Fruit fly (Drosophila melanogaster) Kc167 (cell line): ENCODE measurements around the gene CG8312.

ENCODE experiments used
- Myc ChIP-seq: fragments of >200 bp; optimal IDR thresholded peaks from 2 replicates; lab custom pipeline; 2017; ENCODE audit warnings: missing external identifiers
- Sin3A ChIP-seq: fragments of >200 bp; optimal IDR thresholded peaks from 2 replicates; lab custom pipeline; 2018; ENCODE audit warnings: missing external identifiers
- h ChIP-seq: fragments of >200 bp; optimal IDR thresholded peaks from 3 replicates; lab custom pipeline; 2018; ENCODE audit warnings: missing external identifiers
- insv ChIP-seq: fragments of >200 bp; optimal IDR thresholded peaks from 3 replicates; lab custom pipeline; 2018; ENCODE audit warnings: missing external identifiers
- psq ChIP-seq: fragments of >200 bp; optimal IDR thresholded peaks from 2 replicates; lab custom pipeline; 2017; ENCODE audit warnings: missing external identifiers
- ttk ChIP-seq: sonication (Bioruptor generic); optimal IDR thresholded peaks from 2 replicates; lab custom pipeline; 2017; ENCODE audit warnings: missing external identifiers

DNA sequence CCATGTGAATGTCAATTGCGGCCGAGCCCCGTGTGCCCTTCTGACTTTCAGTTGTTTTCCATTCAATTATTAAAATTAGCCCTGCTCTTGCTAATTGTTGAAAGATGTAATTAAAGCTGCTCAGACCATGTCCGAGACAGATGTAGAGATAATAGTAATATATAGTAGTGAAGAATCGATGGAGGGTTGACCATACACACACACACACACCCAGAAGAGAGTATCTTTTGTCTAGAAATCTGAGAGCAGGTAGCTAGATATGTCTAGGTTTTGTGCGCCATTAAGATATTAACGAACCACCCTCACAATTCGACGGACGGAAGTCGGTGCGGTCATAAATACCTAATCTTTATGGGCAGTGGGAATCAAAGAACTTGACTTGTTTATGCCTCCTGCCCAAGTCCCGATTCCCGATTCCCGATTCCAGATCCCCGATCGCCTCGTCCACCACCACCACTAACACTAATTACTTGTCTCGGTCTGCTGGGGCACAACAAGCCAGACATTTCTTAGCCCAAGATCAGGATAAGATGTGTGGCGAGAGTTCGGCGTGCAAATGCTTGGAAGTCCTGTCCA lies 13.4 kb downstream of the CG8312 start:
- TF ChIP-seq psq (lab: Kevin White, UChicago) (no peak), h (no peak), ttk (lab: Kevin White, UChicago) (no peak), Myc (lab: Kevin White, UChicago) (no peak), Sin3A (lab: Kevin White, UChicago) (no peak), insv (lab: Kevin White, UChicago) (no peak)
